Fruit fly (Drosophila melanogaster): Measurements from ENCODE around the gene CG14635.

DNA sequence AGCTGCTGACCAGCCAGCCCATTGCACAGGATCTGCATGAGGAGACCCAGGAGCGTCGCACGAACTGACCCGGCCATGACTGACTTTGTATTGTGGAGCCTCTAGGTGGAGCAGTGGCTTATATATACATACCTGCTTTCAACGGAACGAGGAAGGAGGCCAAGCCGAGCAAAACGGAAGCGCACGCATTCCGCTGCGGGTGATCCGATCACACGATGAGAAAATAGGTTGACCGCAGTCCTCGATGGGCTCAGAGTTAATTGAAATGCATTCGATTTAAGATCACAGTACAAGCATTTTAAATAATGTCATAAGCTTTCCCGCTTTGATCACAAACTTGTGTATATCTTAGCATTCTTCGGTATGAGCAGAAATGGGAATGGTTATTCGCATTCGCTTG lies 39.8 kb upstream of the CG14635 start, which contains the start of gene CG13358:
- no peak for TF ChIP-seq CG4318 (GFP tag; optimal IDR thresholded peaks at IDR 0.05)
- no peak for TF ChIP-seq Lpt (GFP tag; optimal IDR thresholded peaks at IDR 0.05)
- no peak for TF ChIP-seq lz (GFP tag; optimal IDR thresholded peaks at IDR 0.05)
- TF ChIP-seq CG34406 (GFP tag; optimal IDR thresholded peaks at IDR 0.05) = no peak
- TF ChIP-seq CG10631 (GFP tag; optimal IDR thresholded peaks at IDR 0.05) = no peak
- TF ChIP-seq CG8119 (GFP tag; IDR thresholded peaks at IDR 0.05) = 0 out of 3 replicates have a peak, but pooled peaks have one; percentile 14
- TF ChIP-seq OdsH (GFP tag; optimal IDR thresholded peaks at IDR 0.05) = no peak
- TF ChIP-seq achi (GFP tag; optimal IDR thresholded peaks at IDR 0.05) = no peak
- TF ChIP-seq fkh (GFP tag; optimal IDR thresholded peaks at IDR 0.05) = no peak
- TF ChIP-seq CG16779 (tag; optimal IDR thresholded peaks at IDR 0.05) = no peak
- no peak for TF ChIP-seq Hr38 (GFP tag; optimal IDR thresholded peaks at IDR 0.05)
- no peak for TF ChIP-seq CG6792 (GFP tag; optimal IDR thresholded peaks at IDR 0.05)

All from whole organism, prepupa.